Worm (Caenorhabditis elegans): ENCODE data around the gene F54D10.9.

DNA sequence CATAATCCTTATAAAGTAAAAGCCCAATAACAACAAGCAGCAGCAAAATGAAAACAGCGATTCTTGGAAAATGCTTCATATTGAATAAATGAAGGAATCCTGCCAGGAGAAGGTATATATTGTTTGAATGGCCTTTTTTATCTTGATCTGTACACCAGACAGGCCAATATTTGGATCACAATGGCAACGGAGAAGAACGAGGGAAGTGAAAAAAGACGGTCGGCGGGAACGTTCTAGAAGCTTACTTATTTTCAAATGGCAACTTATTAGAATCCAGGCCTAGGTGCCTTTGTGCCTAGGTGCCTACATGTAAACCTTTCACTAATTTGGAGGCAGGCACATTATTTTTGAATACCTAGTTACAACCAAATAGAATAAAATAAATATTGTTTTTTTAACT, 4.5 kb downstream of the F54D10.9 start, which contains the start of gene F54D10.8:
- TF ChIP-seq egl-27 (tag; optimal IDR thresholded peaks at IDR 0.05) (no peak), lin-39 (tag; optimal IDR thresholded peaks at IDR 0.05) (no peak), ama-1 (optimal IDR thresholded peaks at IDR 0.05) (no peak), egl-13 (tag; optimal IDR thresholded peaks at IDR 0.05) (no peak), zip-4 (GFP tag; optimal IDR thresholded peaks at IDR 0.05) (no peak), hlh-4 (tag; optimal IDR thresholded peaks at IDR 0.05) (no peak), elt-3 (tag; optimal IDR thresholded peaks at IDR 0.05) (no peak), ceh-90 (tag; optimal IDR thresholded peaks at IDR 0.05) (no peak), lin-13 (GFP tag; optimal IDR thresholded peaks at IDR 0.05) (no peak)

Measured in whole organism, L1 larva.